Fruit fly (Drosophila melanogaster): ENCODE results near the gene CG14262.

The CG14262 gene

DNA sequence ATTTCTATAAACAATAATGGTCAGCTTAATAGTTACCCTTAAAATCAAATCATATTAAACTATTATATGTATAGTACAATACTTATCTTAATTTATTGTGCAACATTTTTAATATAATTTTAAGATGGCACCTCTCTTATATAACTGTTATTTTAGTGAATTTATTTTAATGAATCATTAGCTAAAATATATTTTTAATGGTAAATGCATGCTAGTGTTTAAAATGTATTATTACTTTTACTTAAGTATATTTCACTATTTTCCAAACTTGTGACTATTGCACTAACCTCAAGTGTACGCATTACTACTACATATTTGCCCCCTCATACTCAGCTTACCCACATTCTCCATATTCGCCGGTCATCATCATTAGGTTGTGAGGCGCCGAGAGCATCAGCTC, 19.0 kb downstream of the CG14262 start (continued):
- peak; percentile 93 for TF ChIP-seq gcm (GFP tag; optimal IDR thresholded peaks at IDR 0.05)
- TF ChIP-seq CG7987 (GFP tag; optimal IDR thresholded peaks at IDR 0.05), result no peak
- TF ChIP-seq Dfd (GFP tag; optimal IDR thresholded peaks at IDR 0.05), result no peak
- no peak for TF ChIP-seq CG31388 (GFP tag; optimal IDR thresholded peaks at IDR 0.05)
- no peak for TF ChIP-seq Sin3A (optimal IDR thresholded peaks at IDR 0.05)
- TF ChIP-seq CG13123 (GFP tag; optimal IDR thresholded peaks at IDR 0.05), result peak; percentile 41
- TF ChIP-seq vfl (GFP tag; optimal IDR thresholded peaks at IDR 0.05), result no peak
- no peak for TF ChIP-seq CG17802 (tag; optimal IDR thresholded peaks at IDR 0.05)
- TF ChIP-seq nom (GFP tag; optimal IDR thresholded peaks at IDR 0.05), result peak; percentile 56
- TF ChIP-seq CG12236 (GFP tag; optimal IDR thresholded peaks at IDR 0.05), result no peak
- TF ChIP-seq CG7786 (GFP tag; optimal IDR thresholded peaks at IDR 0.05), result no peak
- peak; percentile 93 for TF ChIP-seq CG17829 (tag; optimal IDR thresholded peaks at IDR 0.05)
- TF ChIP-seq CG12942 (GFP tag; optimal IDR thresholded peaks at IDR 0.05), result peak; percentile 46
- TF ChIP-seq kay (GFP tag; optimal IDR thresholded peaks at IDR 0.05), result peak; percentile 17
- peak; percentile 12 for TF ChIP-seq CG3065 (GFP tag; optimal IDR thresholded peaks at IDR 0.05)
- no peak for TF ChIP-seq mirr (GFP tag; optimal IDR thresholded peaks at IDR 0.05)
- TF ChIP-seq B-H2 (GFP tag; optimal IDR thresholded peaks at IDR 0.05), result peak; percentile 46
- no peak for TF ChIP-seq pum (GFP tag; optimal IDR thresholded peaks at IDR 0.05)
- no peak for TF ChIP-seq hb (GFP tag; IDR thresholded peaks at IDR 0.05; ENCODE audit: partially characterized antibody)
- peak; percentile 83 for TF ChIP-seq Ssrp (tag; optimal IDR thresholded peaks at IDR 0.05)
- no peak; the same call in 1 of the 2 replicates for TF ChIP-seq MBD-R2 (GFP tag; IDR thresholded peaks at IDR 0.05)
- TF ChIP-seq klu (GFP tag; IDR thresholded peaks at IDR 0.05), result no peak; the same call in 1 of the 2 replicates
- no peak for TF ChIP-seq Mes4 (GFP tag; optimal IDR thresholded peaks at IDR 0.05)
- no peak for TF ChIP-seq CG34376 (GFP tag; optimal IDR thresholded peaks at IDR 0.05)
- no peak for TF ChIP-seq Nf-YA (GFP tag; IDR thresholded peaks at IDR 0.05)
- no peak for TF ChIP-seq sima (GFP tag; optimal IDR thresholded peaks at IDR 0.05)
- TF ChIP-seq hkb (optimal IDR thresholded peaks at IDR 0.05), result no peak
- TF ChIP-seq hkb (GFP tag; IDR thresholded peaks at IDR 0.05), result 0 out of 2 replicates have a peak, but pooled peaks have one; percentile 61
- TF ChIP-seq CG7271 (tag; optimal IDR thresholded peaks at IDR 0.05), result peak; percentile 24
- peak; percentile 82 for TF ChIP-seq CG18599 (GFP tag; optimal IDR thresholded peaks at IDR 0.05)
- TF ChIP-seq ash1 (GFP tag; optimal IDR thresholded peaks at IDR 0.05), result no peak
- TF ChIP-seq CG1647 (GFP tag; optimal IDR thresholded peaks at IDR 0.05), result no peak
- TF ChIP-seq Taf1 (GFP tag; IDR thresholded peaks at IDR 0.05), result no peak
- TF ChIP-seq CG31441 (GFP tag; IDR thresholded peaks at IDR 0.05), result peak; percentile 96
- peak; percentile 82 for TF ChIP-seq CG9437 (GFP tag; optimal IDR thresholded peaks at IDR 0.05)
- no peak for TF ChIP-seq br (optimal IDR thresholded peaks at IDR 0.05)
- peak; percentile 57; the same call in 1 of the 2 replicates for TF ChIP-seq E2f1 (GFP tag; IDR thresholded peaks at IDR 0.05)
- TF ChIP-seq CG1832 (GFP tag; optimal IDR thresholded peaks at IDR 0.05), result no peak
- peak; percentile 46; the same call in 1 of the 3 replicates for TF ChIP-seq zfh1 (GFP tag; IDR thresholded peaks at IDR 0.05)
- no peak for TF ChIP-seq Bteb2 (GFP tag; optimal IDR thresholded peaks at IDR 0.05)
- peak; percentile 79 for TF ChIP-seq CG6689 (GFP tag; IDR thresholded peaks at IDR 0.05)
- TF ChIP-seq pros (GFP tag; optimal IDR thresholded peaks at IDR 0.05), result peak; percentile 35
- peak; percentile 69 for TF ChIP-seq Chrac-16 (GFP tag; optimal IDR thresholded peaks at IDR 0.05)
- peak; percentile 60 for TF ChIP-seq CG1529 (GFP tag; optimal IDR thresholded peaks at IDR 0.05)
- TF ChIP-seq jumu (GFP tag; optimal IDR thresholded peaks at IDR 0.05), result no peak
- TF ChIP-seq crc (GFP tag; optimal IDR thresholded peaks at IDR 0.05), result no peak
- peak; percentile 65 for TF ChIP-seq CG6254 (GFP tag; optimal IDR thresholded peaks at IDR 0.05)
- no peak for TF ChIP-seq lov (optimal IDR thresholded peaks at IDR 0.05)
- no peak for TF ChIP-seq lov (GFP tag; IDR thresholded peaks at IDR 0.05)
- TF ChIP-seq zen (tag; optimal IDR thresholded peaks at IDR 0.05), result peak; percentile 61
- peak; percentile 36; the same call in 1 of the 2 replicates for TF ChIP-seq sob (GFP tag; IDR thresholded peaks at IDR 0.05)
- TF ChIP-seq Dad (GFP tag; optimal IDR thresholded peaks at IDR 0.05), result no peak
- TF ChIP-seq fru (optimal IDR thresholded peaks at IDR 0.05), result no peak
- peak; percentile 58 for TF ChIP-seq H2.0 (GFP tag; IDR thresholded peaks at IDR 0.05)
